Worm (Caenorhabditis elegans) whole organism, mixed stage, embryonic: ENCODE data around the gene C32B5.7.

Experiments
- bed-3 ChIP-seq: fragments of 200-800 bp; sonication (Bioruptor generic); optimal IDR thresholded peaks from 3 replicates; lab custom pipeline; 2018; ENCODE audit warnings: mild to moderate bottlenecking, missing genetic modification characterization, moderate library complexity, missing compliant biosample characterization
- blmp-1 ChIP-seq: fragments of 150-350 bp; optimal IDR thresholded peaks from 2 replicates; lab custom pipeline; 2014; ENCODE audit warnings: missing biosample characterization, missing genetic modification characterization
- ceh-39 ChIP-seq: fragments of 150-350 bp; optimal IDR thresholded peaks from 2 replicates; lab custom pipeline; 2014; ENCODE audit warnings: missing biosample characterization, missing genetic modification characterization
- ceh-43 ChIP-seq: fragments of 200-800 bp; sonication (Bioruptor generic); optimal IDR thresholded peaks from 2 replicates; lab custom pipeline; 2018; ENCODE audit warnings: mild to moderate bottlenecking, missing genetic modification characterization, moderate library complexity, missing compliant biosample characterization
- ceh-83 ChIP-seq: fragments of 200-800 bp; sonication (Bioruptor generic); optimal IDR thresholded peaks from 2 replicates; lab custom pipeline; 2018; ENCODE audit warnings: mild to moderate bottlenecking, missing genetic modification characterization, missing compliant biosample characterization
- ces-1 ChIP-seq: fragments of 150-350 bp; optimal IDR thresholded peaks from 2 replicates; lab custom pipeline; 2014; ENCODE audit warnings: missing biosample characterization, missing genetic modification reagents, missing genetic modification characterization
- cnd-1 ChIP-seq: fragments of 200-800 bp; sonication (Bioruptor generic); optimal IDR thresholded peaks from 2 replicates; lab custom pipeline; 2018; ENCODE audit warnings: mild to moderate bottlenecking, missing genetic modification characterization, missing compliant biosample characterization
- drap-1 ChIP-seq: fragments of 200-800 bp; sonication (Bioruptor generic); optimal IDR thresholded peaks from 3 replicates; lab custom pipeline; 2018; ENCODE audit warnings: mild to moderate bottlenecking, missing genetic modification characterization, missing compliant biosample characterization
- elt-1 ChIP-seq: sonication (generic microtip); optimal IDR thresholded peaks from 2 replicates; lab custom pipeline; 2017; ENCODE audit warnings: missing genetic modification characterization, mild to moderate bottlenecking, missing compliant biosample characterization, antibody characterized with exemption, moderate library complexity, borderline replicate concordance; ENCODE audit not compliant: insufficient read depth
- elt-3 ChIP-seq: fragments of 150-350 bp; optimal IDR thresholded peaks from 2 replicates; lab custom pipeline; 2014; ENCODE audit warnings: missing biosample characterization, missing genetic modification characterization
- flh-1 ChIP-seq: fragments of 200-800 bp; sonication (Bioruptor generic); optimal IDR thresholded peaks from 2 replicates; lab custom pipeline; 2018; ENCODE audit warnings: mild to moderate bottlenecking, missing genetic modification characterization, moderate library complexity, missing compliant biosample characterization
- ham-2 ChIP-seq: fragments of 200-800 bp; sonication (Bioruptor generic); optimal IDR thresholded peaks from 2 replicates; lab custom pipeline; 2018; ENCODE audit warnings: mild to moderate bottlenecking, missing genetic modification characterization, missing compliant biosample characterization
- hlh-1 ChIP-seq: fragments of 150-350 bp; optimal IDR thresholded peaks from 2 replicates; lab custom pipeline; 2014; ENCODE audit warnings: missing biosample characterization, missing genetic modification reagents, missing genetic modification characterization
- lin-32 ChIP-seq: fragments of 200-800 bp; sonication (Bioruptor generic); optimal IDR thresholded peaks from 2 replicates; lab custom pipeline; 2018; ENCODE audit warnings: mild to moderate bottlenecking, missing genetic modification characterization, missing compliant biosample characterization
- lsy-2 ChIP-seq: fragments of 150-350 bp; optimal IDR thresholded peaks from 2 replicates; lab custom pipeline; 2014; ENCODE audit warnings: missing biosample characterization, missing genetic modification characterization
- mab-5 ChIP-seq: fragments of 150-350 bp; optimal IDR thresholded peaks from 2 replicates; lab custom pipeline; 2014; ENCODE audit warnings: missing biosample characterization, missing genetic modification characterization
- mep-1 ChIP-seq: fragments of 150-350 bp; optimal IDR thresholded peaks from 2 replicates; lab custom pipeline; 2017; ENCODE audit warnings: missing biosample characterization, missing genetic modification reagents, missing genetic modification characterization, inconsistent platforms
- mls-2 ChIP-seq: sonication (generic microtip); optimal IDR thresholded peaks from 2 replicates; lab custom pipeline; 2016; ENCODE audit warnings: mild to moderate bottlenecking, missing genetic modification characterization, moderate library complexity, missing compliant biosample characterization
- nhr-12 ChIP-seq: fragments of 150-350 bp; optimal IDR thresholded peaks from 2 replicates; lab custom pipeline; 2014; ENCODE audit warnings: missing biosample characterization, missing genetic modification characterization
- nhr-2 ChIP-seq: fragments of 150-350 bp; optimal IDR thresholded peaks from 2 replicates; lab custom pipeline; 2014; ENCODE audit warnings: missing biosample characterization, missing genetic modification characterization
- nhr-237 ChIP-seq: fragments of 150-350 bp; optimal IDR thresholded peaks from 2 replicates; lab custom pipeline; 2014; ENCODE audit warnings: missing biosample characterization, missing genetic modification characterization
- nhr-28 ChIP-seq: fragments of 150-350 bp; optimal IDR thresholded peaks from 2 replicates; lab custom pipeline; 2014; ENCODE audit warnings: missing biosample characterization, missing genetic modification characterization
- nhr-76 ChIP-seq: sonication (generic microtip); optimal IDR thresholded peaks from 2 replicates; lab custom pipeline; 2017; ENCODE audit warnings: missing biosample characterization, missing genetic modification characterization
- pha-4 ChIP-seq: fragments of 150-350 bp; optimal IDR thresholded peaks from 2 replicates; lab custom pipeline; 2018; ENCODE audit warnings: missing biosample characterization, missing genetic modification reagents, missing genetic modification characterization
- sem-2 ChIP-seq: fragments of 200-800 bp; sonication (Bioruptor generic); optimal IDR thresholded peaks from 2 replicates; lab custom pipeline; 2018; ENCODE audit warnings: mild to moderate bottlenecking, missing genetic modification characterization, missing compliant biosample characterization
- snpc-4 ChIP-seq: fragments of 150-350 bp; optimal IDR thresholded peaks from 2 replicates; lab custom pipeline; 2014; ENCODE audit warnings: missing biosample characterization, missing genetic modification characterization
- sptf-1 ChIP-seq: sonication (generic microtip); optimal IDR thresholded peaks from 2 replicates; lab custom pipeline; 2017; ENCODE audit warnings: mild to moderate bottlenecking, missing genetic modification characterization, moderate library complexity, missing compliant biosample characterization
- tbx-8 ChIP-seq: fragments of 200-800 bp; sonication (Bioruptor generic); optimal IDR thresholded peaks from 2 replicates; lab custom pipeline; 2018; ENCODE audit warnings: mild to moderate bottlenecking, missing genetic modification characterization, moderate library complexity, missing compliant biosample characterization
- unc-120 ChIP-seq: sonication (generic microtip); optimal IDR thresholded peaks from 2 replicates; lab custom pipeline; 2017; ENCODE audit warnings: missing genetic modification characterization, missing compliant biosample characterization; ENCODE audit not compliant: poor library complexity, severe bottlenecking
- unc-39 ChIP-seq: fragments of 150-350 bp; optimal IDR thresholded peaks from 2 replicates; lab custom pipeline; 2014; ENCODE audit warnings: missing biosample characterization, missing genetic modification characterization
- unc-62 ChIP-seq: fragments of 150-350 bp; optimal IDR thresholded peaks from 2 replicates; lab custom pipeline; 2014; ENCODE audit warnings: missing biosample characterization, missing genetic modification reagents, missing genetic modification characterization
- zip-8 ChIP-seq: fragments of 150-350 bp; optimal IDR thresholded peaks from 2 replicates; lab custom pipeline; 2014; ENCODE audit warnings: missing biosample characterization, missing genetic modification characterization
- ztf-11 ChIP-seq: fragments of 150-350 bp; optimal IDR thresholded peaks from 2 replicates; lab custom pipeline; 2014; ENCODE audit warnings: missing biosample characterization, missing genetic modification characterization

The C32B5.7 gene

ce11 chrII:960218-960617 is at the start of gene C32B5.7, which contains the start of gene C32B5.18:
C32B5.7 (plus strand) TSS chrII:960528.
C32B5.18 (plus strand) TSS chrII:960518.
- TF ChIP-seq ceh-39 (peak; percentile 20), pha-4 (tag; lab: Kevin White, UChicago) (no peak), zip-8 (tag; lab: Kevin White, UChicago) (no peak), hlh-1 (tag; lab: Kevin White, UChicago) (no peak), nhr-2 (peak; percentile 13), mab-5 (tag; lab: Kevin White, UChicago) (no peak), cnd-1 (tag; lab: Kevin White, UChicago) (peak; percentile 35), blmp-1 (tag; lab: Kevin White, UChicago) (no peak), ceh-43 (GFP tag; lab: Kevin White, UChicago) (no peak), snpc-4 (tag; lab: Kevin White, UChicago) (no peak), nhr-28 (tag; lab: Kevin White, UChicago) (no peak), mls-2 (tag; lab: Kevin White, UChicago) (no peak)

- TF ChIP-seq blmp-1 (tag; lab: Kevin White, UChicago), result no peak
- no peak for TF ChIP-seq nhr-2
- no peak for TF ChIP-seq ztf-11
- no peak for TF ChIP-seq snpc-4 (tag; lab: Kevin White, UChicago)
- TF ChIP-seq ces-1 (GFP tag; lab: Kevin White, UChicago), result no peak
- TF ChIP-seq ceh-39, result no peak
- TF ChIP-seq unc-39 (tag; lab: Kevin White, UChicago), result no peak
- TF ChIP-seq sptf-1 (tag; lab: Kevin White, UChicago), result no peak
- no peak for TF ChIP-seq lsy-2 (tag; lab: Kevin White, UChicago)
- no peak for TF ChIP-seq unc-120
- TF ChIP-seq sem-2 (GFP tag; lab: Kevin White, UChicago), result no peak
- TF ChIP-seq hlh-1 (tag; lab: Kevin White, UChicago), result no peak
- no peak for TF ChIP-seq ham-2 (GFP tag; lab: Kevin White, UChicago)
- TF ChIP-seq ceh-43 (GFP tag; lab: Kevin White, UChicago), result no peak
- no peak for TF ChIP-seq nhr-76 (tag; lab: Kevin White, UChicago)
- TF ChIP-seq ceh-83 (GFP tag; lab: Kevin White, UChicago), result no peak
Observed at ce11 chrII:911680-912079, 48.6 kb upstream of the C32B5.7 start, which contains the start of gene fbxc-31. fbxc-31 (plus strand) TSS chrII:911980.

DNA sequence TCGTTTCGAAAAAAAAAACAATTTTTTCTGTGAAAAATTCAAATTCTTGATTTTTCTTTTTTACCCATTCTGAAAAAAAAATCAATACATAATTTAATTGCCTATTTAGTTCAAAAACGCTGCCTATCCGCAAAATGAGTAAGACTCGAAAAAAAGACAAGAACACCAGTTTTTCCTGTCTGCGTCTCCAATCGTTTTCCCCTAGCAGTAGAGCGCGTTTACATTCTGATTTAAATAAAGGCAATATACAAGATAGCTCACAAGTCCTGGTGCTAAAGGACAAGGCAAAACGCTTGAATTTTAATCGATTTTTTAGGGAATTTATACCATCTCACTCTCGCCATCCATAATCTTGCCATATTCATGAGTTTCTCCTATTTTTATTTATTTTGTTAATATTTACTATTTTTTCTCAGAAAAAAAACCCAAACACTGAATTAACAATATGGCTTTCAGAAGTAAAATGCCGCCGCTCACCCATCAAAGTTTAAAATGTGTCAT is 47.1 kb upstream of the C32B5.7 start, which contains the start of gene fbxc-33:
Gene fbxc-33 (plus strand): TSS at position 451 of the 501 bp plus-strand sequence.
- TF ChIP-seq pha-4 (tag; lab: Kevin White, UChicago) (peak; percentile 40), unc-62 (no peak), sptf-1 (tag; lab: Kevin White, UChicago) (no peak), bed-3 (GFP tag; lab: Kevin White, UChicago) (no peak), nhr-76 (tag; lab: Kevin White, UChicago) (no peak), elt-3 (tag; lab: Kevin White, UChicago) (no peak), elt-1 (tag; lab: Kevin White, UChicago) (no peak), nhr-2 (no peak), drap-1 (GFP tag; lab: Kevin White, UChicago) (no peak), mep-1 (tag; lab: Kevin White, UChicago) (peak; percentile 65), unc-39 (tag; lab: Kevin White, UChicago) (no peak), mls-2 (tag; lab: Kevin White, UChicago) (no peak), mab-5 (tag; lab: Kevin White, UChicago) (no peak), ceh-43 (GFP tag; lab: Kevin White, UChicago) (no peak), nhr-12 (tag; lab: Kevin White, UChicago) (no peak), sem-2 (GFP tag; lab: Kevin White, UChicago) (no peak), ham-2 (GFP tag; lab: Kevin White, UChicago) (no peak), ztf-11 (no peak), tbx-8 (GFP tag; lab: Kevin White, UChicago) (no peak), lsy-2 (tag; lab: Kevin White, UChicago) (peak; percentile 22), nhr-237 (tag; lab: Kevin White, UChicago) (no peak)
- TF ChIP-seq, all 35 proteins: peak for 3

ce11 chrII:915206-915605 is 45.1 kb upstream of the C32B5.7 start:
- TF ChIP-seq elt-3 (tag; lab: Kevin White, UChicago) (no peak), unc-120 (no peak), pha-4 (tag; lab: Kevin White, UChicago) (no peak), nhr-76 (tag; lab: Kevin White, UChicago) (no peak), zip-8 (tag; lab: Kevin White, UChicago) (no peak), sem-2 (GFP tag; lab: Kevin White, UChicago) (no peak), mep-1 (tag; lab: Kevin White, UChicago) (no peak), snpc-4 (tag; lab: Kevin White, UChicago) (no peak), flh-1 (GFP tag; lab: Kevin White, UChicago) (no peak), lin-32 (GFP tag; lab: Kevin White, UChicago) (no peak)
- TF ChIP-seq, all 35 proteins: peak for 0
